Fruit fly (Drosophila melanogaster) whole organism, embryonic: ENCODE results near the gene TfIIA-S.

ENCODE experiments used
- CG10321 ChIP-seq: fragments of 200-800 bp; sonication (Bioruptor generic); IDR thresholded peaks from 2 replicates; pipeline ENCODE4 v1.3.6; 2022; ENCODE audit warnings: missing biosample characterization, missing genetic modification characterization
- CG11085 ChIP-seq: fragments of 200-800 bp; sonication (Bioruptor generic); IDR thresholded peaks from 2 replicates; pipeline ENCODE4 v1.3.6; 2022; ENCODE audit warnings: missing biosample characterization, missing genetic modification characterization
- CG11723 ChIP-seq: fragments of 200-800 bp; sonication (Bioruptor generic); optimal IDR thresholded peaks from 2 replicates; lab custom pipeline; 2017; ENCODE audit warnings: missing biosample characterization, mild to moderate bottlenecking, missing genetic modification characterization
- CG12219 ChIP-seq: fragments of 200-800 bp; sonication (Bioruptor generic); optimal IDR thresholded peaks from 3 replicates; lab custom pipeline; 2018; ENCODE audit warnings: missing biosample characterization, mild to moderate bottlenecking, missing genetic modification characterization
- CG12299 ChIP-seq: fragments of 200-800 bp; sonication (Bioruptor generic); optimal IDR thresholded peaks from 2 replicates; lab custom pipeline; 2018; ENCODE audit warnings: missing biosample characterization, mild to moderate bottlenecking, missing genetic modification characterization
- CG12391 ChIP-seq: fragments of 200-800 bp; sonication (Bioruptor generic); optimal IDR thresholded peaks from 3 replicates; lab custom pipeline; 2018; ENCODE audit warnings: missing biosample characterization, mild to moderate bottlenecking, missing genetic modification characterization, moderate library complexity
- CG14014 ChIP-seq: fragments of 200-800 bp; sonication (Bioruptor generic); IDR thresholded peaks from 2 replicates; pipeline ENCODE4 v1.3.6; 2022; ENCODE audit warnings: missing biosample characterization, missing genetic modification characterization
- CG1603 ChIP-seq: fragments of 200-800 bp; sonication (Bioruptor generic); optimal IDR thresholded peaks from 2 replicates; lab custom pipeline; 2019; ENCODE audit warnings: missing biosample characterization, mild to moderate bottlenecking, missing genetic modification characterization, moderate library complexity
- CG1647 ChIP-seq: fragments of 200-800 bp; sonication (Bioruptor generic); optimal IDR thresholded peaks from 3 replicates; lab custom pipeline; 2016; ENCODE audit warnings: missing biosample characterization, missing genetic modification characterization
- CG17361 ChIP-seq: fragments of 200-800 bp; sonication (Bioruptor generic); IDR thresholded peaks from 3 replicates; pipeline ENCODE4 v1.3.6; 2022; ENCODE audit warnings: missing biosample characterization, missing genetic modification characterization
- CG17385 ChIP-seq: fragments of 200-800 bp; sonication (Bioruptor generic); optimal IDR thresholded peaks from 3 replicates; lab custom pipeline; 2018; ENCODE audit warnings: missing biosample characterization, mild to moderate bottlenecking, missing genetic modification characterization
- CG17568 ChIP-seq: fragments of 200-800 bp; sonication (Bioruptor generic); optimal IDR thresholded peaks from 2 replicates; lab custom pipeline; 2018; ENCODE audit warnings: missing biosample characterization, mild to moderate bottlenecking, missing genetic modification characterization, moderate library complexity
- CG18599 ChIP-seq: fragments of 200-800 bp; sonication (Bioruptor generic); optimal IDR thresholded peaks from 3 replicates; lab custom pipeline; 2017; ENCODE audit warnings: missing biosample characterization, missing genetic modification characterization, mild to moderate bottlenecking, moderate library complexity, missing genetic modification reagents
- CG2116 ChIP-seq: fragments of 200-800 bp; sonication (Bioruptor generic); optimal IDR thresholded peaks from 3 replicates; lab custom pipeline; 2018; ENCODE audit warnings: missing biosample characterization, mild to moderate bottlenecking, missing genetic modification characterization
- CG2678 ChIP-seq: fragments of 200-800 bp; sonication (Bioruptor generic); optimal IDR thresholded peaks from 3 replicates; lab custom pipeline; 2019; ENCODE audit warnings: missing biosample characterization, mild to moderate bottlenecking, missing genetic modification characterization, moderate library complexity
- CG31388 ChIP-seq: fragments of 200-800 bp; sonication (Bioruptor generic); optimal IDR thresholded peaks from 2 replicates; lab custom pipeline; 2016; ENCODE audit warnings: missing biosample characterization, missing genetic modification characterization
- CG3407 ChIP-seq: fragments of 200-800 bp; sonication (Bioruptor generic); optimal IDR thresholded peaks from 2 replicates; lab custom pipeline; 2018; ENCODE audit warnings: missing biosample characterization, mild to moderate bottlenecking, missing genetic modification characterization
- CG6765 ChIP-seq: fragments of 200-800 bp; sonication (Bioruptor generic); optimal IDR thresholded peaks from 3 replicates; lab custom pipeline; 2017; ENCODE audit warnings: missing biosample characterization, mild to moderate bottlenecking, missing genetic modification characterization
- CG7786 ChIP-seq: fragments of 200-800 bp; sonication (Bioruptor generic); optimal IDR thresholded peaks from 2 replicates; lab custom pipeline; 2016; ENCODE audit warnings: missing biosample characterization, missing genetic modification characterization
- CG8290 ChIP-seq, 3 experiments: fragments of 200-800 bp; sonication (Bioruptor generic); optimal IDR thresholded peaks; 2 replicates each; lab custom pipeline; 2016 to 2019; ENCODE audit warnings: missing biosample characterization in 3 of 3, missing genetic modification characterization in 3 of 3, mild to moderate bottlenecking in 2 of 3, moderate library complexity in 1 of 3
- CG9727 ChIP-seq: fragments of 200-800 bp; sonication (Bioruptor generic); optimal IDR thresholded peaks from 3 replicates; lab custom pipeline; 2017; ENCODE audit warnings: missing biosample characterization, mild to moderate bottlenecking, missing genetic modification characterization
- CTCF ChIP-seq: fragments of 200-800 bp; sonication (Bioruptor generic); optimal IDR thresholded peaks from 2 replicates; lab custom pipeline; 2017; ENCODE audit warnings: missing biosample characterization, mild to moderate bottlenecking, missing genetic modification characterization, moderate library complexity
- CoRest ChIP-seq: fragments of 200-800 bp; sonication (Bioruptor generic); optimal IDR thresholded peaks from 3 replicates; lab custom pipeline; 2018; ENCODE audit warnings: missing biosample characterization, mild to moderate bottlenecking, missing genetic modification characterization, moderate library complexity
- D ChIP-seq, 2 experiments: fragments of 200-800 bp in 1 of 2; fragments of >200 bp in 1 of 2; sonication (Bioruptor generic) in 1 of 2; optimal IDR thresholded peaks; 2 replicates in 1 of 2; 3 replicates in 1 of 2; lab custom pipeline; 2017; ENCODE audit warnings: mild to moderate bottlenecking in 1 of 2, missing biosample characterization in 1 of 2, missing genetic modification characterization in 1 of 2, missing genetic modification reagents in 1 of 2
- Eip74EF ChIP-seq, 2 experiments: fragments of 200-800 bp in 1 of 2; fragments of >200 bp in 1 of 2; sonication (Bioruptor generic) in 1 of 2; optimal IDR thresholded peaks; 2 replicates each; lab custom pipeline; 2017 to 2019; ENCODE audit warnings: missing biosample characterization in 2 of 2, missing genetic modification characterization in 2 of 2, mild to moderate bottlenecking in 1 of 2, moderate library complexity in 1 of 2
- Fer1 ChIP-seq: fragments of 200-800 bp; sonication (Bioruptor generic); optimal IDR thresholded peaks from 2 replicates; lab custom pipeline; 2017; ENCODE audit warnings: missing biosample characterization, mild to moderate bottlenecking, missing genetic modification characterization
- HHEX ChIP-seq: fragments of 200-800 bp; sonication (Bioruptor generic); optimal IDR thresholded peaks from 3 replicates; lab custom pipeline; 2017; ENCODE audit warnings: missing biosample characterization, mild to moderate bottlenecking, missing genetic modification characterization, missing genetic modification reagents
- HmgZ ChIP-seq: fragments of 200-800 bp; sonication (Bioruptor generic); optimal IDR thresholded peaks from 2 replicates; lab custom pipeline; 2018; ENCODE audit warnings: missing biosample characterization, mild to moderate bottlenecking, missing genetic modification characterization
- Hr51 ChIP-seq, 2 experiments: fragments of 200-800 bp; sonication (Bioruptor generic); optimal IDR thresholded peaks; 2 replicates in 1 of 2; 3 replicates in 1 of 2; lab custom pipeline; 2016 to 2018; ENCODE audit warnings: missing biosample characterization in 2 of 2, missing genetic modification characterization in 2 of 2, mild to moderate bottlenecking in 1 of 2, moderate library complexity in 1 of 2
- Jarid2 ChIP-seq: fragments of 200-800 bp; sonication (Bioruptor generic); optimal IDR thresholded peaks from 3 replicates; lab custom pipeline; 2017; ENCODE audit warnings: mild to moderate bottlenecking, missing biosample characterization, missing genetic modification reagents, missing genetic modification characterization
- MTF-1 ChIP-seq: fragments of 200-800 bp; sonication (Bioruptor generic); optimal IDR thresholded peaks from 2 replicates; lab custom pipeline; 2018; ENCODE audit warnings: missing biosample characterization, mild to moderate bottlenecking, missing genetic modification characterization, borderline replicate concordance
- Med ChIP-seq: fragments of 200-800 bp; sonication (Bioruptor generic); peaks from one replicate; lab custom pipeline; 2016; ENCODE audit warnings: missing biosample characterization, missing genetic modification characterization, mild to moderate bottlenecking, inconsistent platforms, moderate library complexity
- Oli ChIP-seq: fragments of 200-800 bp; sonication (Bioruptor generic); optimal IDR thresholded peaks from 2 replicates; lab custom pipeline; 2018; ENCODE audit warnings: missing biosample characterization, mild to moderate bottlenecking, missing genetic modification characterization, moderate library complexity
- crol ChIP-seq: fragments of 200-800 bp; sonication (Bioruptor generic); IDR thresholded peaks from 2 replicates; pipeline ENCODE4 v1.3.6; 2022; ENCODE audit warnings: missing biosample characterization, missing genetic modification characterization
- dmrt99B ChIP-seq: fragments of 200-800 bp; sonication (Bioruptor generic); optimal IDR thresholded peaks from 2 replicates; lab custom pipeline; 2018; ENCODE audit warnings: missing biosample characterization, mild to moderate bottlenecking, missing genetic modification characterization, moderate library complexity
- ewg ChIP-seq: fragments of 200-800 bp; sonication (Bioruptor generic); optimal IDR thresholded peaks from 3 replicates; lab custom pipeline; 2017; ENCODE audit warnings: mild to moderate bottlenecking, missing biosample characterization, missing genetic modification reagents, missing genetic modification characterization
- exex ChIP-seq: fragments of 200-800 bp; sonication (Bioruptor generic); optimal IDR thresholded peaks from 4 replicates; lab custom pipeline; 2018; ENCODE audit warnings: missing biosample characterization, mild to moderate bottlenecking, missing genetic modification characterization, moderate library complexity
- gem ChIP-seq: fragments of 200-800 bp; sonication (Bioruptor generic); optimal IDR thresholded peaks from 2 replicates; lab custom pipeline; 2019; ENCODE audit warnings: missing biosample characterization, mild to moderate bottlenecking, missing genetic modification characterization, moderate library complexity
- grn ChIP-seq: fragments of 200-800 bp; sonication (Bioruptor generic); optimal IDR thresholded peaks from 3 replicates; lab custom pipeline; 2017; ENCODE audit warnings: missing biosample characterization, missing genetic modification characterization
- mirr ChIP-seq: fragments of 200-800 bp; sonication (Bioruptor generic); optimal IDR thresholded peaks from 3 replicates; lab custom pipeline; 2018; ENCODE audit warnings: missing biosample characterization, mild to moderate bottlenecking, missing genetic modification characterization
- mld ChIP-seq: fragments of 200-800 bp; sonication (Bioruptor generic); IDR thresholded peaks from 3 replicates; pipeline ENCODE4 v1.3.6; 2022; ENCODE audit warnings: missing biosample characterization, missing genetic modification characterization; ENCODE audit not compliant: partially characterized antibody
- ranshi ChIP-seq: fragments of 200-800 bp; sonication (Bioruptor generic); IDR thresholded peaks from 2 replicates; pipeline ENCODE4 v1.3.6; 2022; ENCODE audit warnings: missing biosample characterization, missing genetic modification characterization
- scrt ChIP-seq: fragments of 200-800 bp; sonication (Bioruptor generic); optimal IDR thresholded peaks from 2 replicates; lab custom pipeline; 2018; ENCODE audit warnings: missing biosample characterization, mild to moderate bottlenecking, missing genetic modification characterization, moderate library complexity
- tap ChIP-seq: fragments of 200-800 bp; optimal IDR thresholded peaks from 3 replicates; lab custom pipeline; 2019; ENCODE audit warnings: missing biosample characterization, mild to moderate bottlenecking, missing genetic modification characterization, moderate library complexity
- usp ChIP-seq: fragments of >200 bp; optimal IDR thresholded peaks from 2 replicates; lab custom pipeline; 2017; ENCODE audit warnings: missing biosample characterization, missing genetic modification characterization
- vfl ChIP-seq: fragments of 200-800 bp; sonication (Bioruptor generic); optimal IDR thresholded peaks from 2 replicates; lab custom pipeline; 2016; ENCODE audit warnings: missing biosample characterization, missing genetic modification characterization
- wek ChIP-seq: fragments of 200-800 bp; sonication (Bioruptor generic); optimal IDR thresholded peaks from 3 replicates; lab custom pipeline; 2018; ENCODE audit warnings: missing biosample characterization, mild to moderate bottlenecking, missing genetic modification characterization, moderate library complexity
- wor ChIP-seq: fragments of 200-800 bp; sonication (Bioruptor generic); IDR thresholded peaks from 2 replicates; pipeline ENCODE4 v1.3.6; 2022; ENCODE audit warnings: missing biosample characterization, missing genetic modification characterization

Gene TfIIA-S

DNA sequence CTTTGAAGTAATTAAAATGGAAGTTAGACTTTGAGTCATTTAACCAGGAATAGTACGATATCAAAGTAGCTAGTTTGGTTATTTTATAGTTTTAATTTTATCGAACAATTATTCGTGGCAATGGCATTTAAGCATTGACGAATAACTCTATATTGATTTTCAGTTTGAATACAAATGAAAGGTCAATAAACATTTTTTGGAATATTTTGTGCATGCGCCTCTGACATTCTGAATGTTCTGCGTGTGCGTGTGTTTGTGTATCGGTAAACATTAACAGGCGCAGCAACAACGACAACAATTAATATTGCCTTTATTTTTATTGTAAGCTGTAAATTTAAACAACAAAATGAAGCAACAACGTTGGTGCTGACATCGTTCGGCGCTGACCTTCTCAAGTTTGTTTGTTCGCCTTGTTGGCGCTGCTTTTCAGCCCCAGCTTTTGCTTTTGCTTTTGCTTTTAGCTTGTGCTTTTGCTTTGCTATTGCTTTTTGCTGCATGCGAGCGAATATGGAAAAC is 18.5 kb upstream of the TfIIA-S start (continued):
- TF ChIP-seq dmrt99B (peak; percentile 56), wek (peak; percentile 53), MTF-1 (GFP tag; lab: Kevin White, UChicago) (peak; percentile 1), tap (tag; lab: Kevin White, UChicago) (peak; percentile 21), ranshi (GFP tag; lab: Robert Waterston, UW) (peak; percentile 31; the same call in 1 of the 2 replicates), CG1603 (tag; lab: Kevin White, UChicago) (peak; percentile 29), CG2678 (tag; lab: Kevin White, UChicago) (peak; percentile 56), HmgZ (tag; lab: Kevin White, UChicago) (peak; percentile 8), CG17385 (GFP tag; lab: Kevin White, UChicago) (peak; percentile 39), CG8290 (GFP tag; optimal IDR thresholded peaks at IDR 0.05; lab: Kevin White, UChicago) (no peak), CG8290 (tag; optimal IDR thresholded peaks at IDR 0.05; lab: Kevin White, UChicago) (peak in 1 of 2 experiments; percentile 52), mirr (GFP tag; lab: Kevin White, UChicago) (peak; percentile 67), Jarid2 (GFP tag; lab: Kevin White, UChicago) (peak; percentile 3), D (optimal IDR thresholded peaks at IDR 0.05; lab: Kevin White, UChicago) (no peak), D (GFP tag; optimal IDR thresholded peaks at IDR 0.05; lab: Kevin White, UChicago) (peak; percentile 43), CG12391 (tag; lab: Kevin White, UChicago) (peak; percentile 3), CG10321 (GFP tag; lab: Robert Waterston, UW) (0 out of 2 replicates have a peak, but pooled peaks have one; percentile 13), CTCF (no peak), ewg (GFP tag; lab: Kevin White, UChicago) (no peak), HHEX (GFP tag; lab: Kevin White, UChicago) (peak; percentile 39), CG18599 (peak; percentile 53), CG2116 (GFP tag; lab: Kevin White, UChicago) (peak; percentile 10), CG6765 (peak; percentile 1), CG3407 (GFP tag; lab: Kevin White, UChicago) (peak; percentile 7), CG31388 (GFP tag; lab: Kevin White, UChicago) (no peak), mld (GFP tag; lab: Robert Waterston, UW) (no peak), CG14014 (peak; percentile 25; the same call in 1 of the 2 replicates), CG1647 (GFP tag; lab: Kevin White, UChicago) (no peak), CG12299 (tag; lab: Kevin White, UChicago) (peak; percentile 39), CG9727 (GFP tag; lab: Kevin White, UChicago) (no peak), Med (GFP tag; lab: Kevin White, UChicago) (peak; percentile 69), Oli (tag; lab: Kevin White, UChicago) (peak; percentile 31), Eip74EF (GFP tag; optimal IDR thresholded peaks at IDR 0.05; lab: Kevin White, UChicago) (peak in 1 of 2 experiments; percentile 49), CG17568 (GFP tag; lab: Kevin White, UChicago) (peak; percentile 70), grn (GFP tag; lab: Kevin White, UChicago) (no peak), exex (tag; lab: Kevin White, UChicago) (peak; percentile 18), Hr51 (GFP tag; optimal IDR thresholded peaks at IDR 0.05; lab: Kevin White, UChicago) (peak in 1 of 2 experiments; percentile 60), vfl (GFP tag; lab: Kevin White, UChicago) (no peak), CG12219 (GFP tag; lab: Kevin White, UChicago) (peak; percentile 49), CG7786 (GFP tag; lab: Kevin White, UChicago) (no peak), CG11085 (GFP tag; lab: Robert Waterston, UW) (no peak), CoRest (peak; percentile 41), scrt (GFP tag; lab: Kevin White, UChicago) (peak; percentile 0), usp (GFP tag; lab: Kevin White, UChicago) (no peak), crol (GFP tag; lab: Robert Waterston, UW) (no peak), Fer1 (GFP tag; lab: Kevin White, UChicago) (peak; percentile 60), CG17361 (GFP tag; lab: Robert Waterston, UW) (0 out of 3 replicates have a peak, but pooled peaks have one; percentile 12), gem (peak; percentile 54), CG11723 (peak; percentile 39), wor (GFP tag; lab: Robert Waterston, UW) (no peak)
